Worm (Caenorhabditis elegans) whole organism, L1 larva: ENCODE measurements around the gene dro-1.

Source experiments
- C34B4.2 ChIP-seq: sonication (generic microtip); optimal IDR thresholded peaks from 2 replicates; lab custom pipeline; 2017; ENCODE audit warnings: mild to moderate bottlenecking, missing genetic modification characterization, missing compliant biosample characterization
- F16B12.6 ChIP-seq: fragments of 150-350 bp; optimal IDR thresholded peaks from 2 replicates; lab custom pipeline; 2014; ENCODE audit warnings: missing biosample characterization, missing genetic modification characterization
- blmp-1 ChIP-seq: fragments of 150-350 bp; optimal IDR thresholded peaks from 2 replicates; lab custom pipeline; 2014; ENCODE audit warnings: missing biosample characterization, missing genetic modification characterization
- ceh-63 ChIP-seq: fragments of 200-800 bp; sonication (Bioruptor generic); optimal IDR thresholded peaks from 2 replicates; lab custom pipeline; 2018; ENCODE audit warnings: mild to moderate bottlenecking, missing genetic modification characterization, missing compliant biosample characterization
- ceh-8 ChIP-seq: fragments of 200-800 bp; sonication (Bioruptor generic); optimal IDR thresholded peaks from 2 replicates; lab custom pipeline; 2018; ENCODE audit warnings: mild to moderate bottlenecking, missing genetic modification characterization, moderate library complexity, missing compliant biosample characterization
- ceh-82 ChIP-seq, 3 experiments: fragments of 150-350 bp in 1 of 3; sonication (generic microtip) in 2 of 3; optimal IDR thresholded peaks; 2 replicates each; lab custom pipeline; 2014 to 2017; ENCODE audit warnings: missing biosample characterization in 3 of 3, missing genetic modification characterization in 3 of 3
- ceh-88 ChIP-seq: fragments of 200-800 bp; sonication (Bioruptor generic); IDR thresholded peaks from 2 replicates; pipeline ENCODE4 v1.3.6; 2022; ENCODE audit warnings: missing genetic modification characterization, missing compliant biosample characterization
- dpl-1 ChIP-seq, 3 experiments: fragments of 150-350 bp in 2 of 3; sonication (generic microtip) in 1 of 3; optimal IDR thresholded peaks; 2 replicates each; lab custom pipeline; 2014 to 2017; ENCODE audit warnings: missing biosample characterization in 3 of 3, missing genetic modification characterization in 3 of 3, missing genetic modification reagents in 3 of 3
- dsc-1 ChIP-seq: sonication (generic microtip); optimal IDR thresholded peaks from 2 replicates; lab custom pipeline; 2016; ENCODE audit warnings: mild to moderate bottlenecking, missing genetic modification characterization, missing compliant biosample characterization
- efl-1 ChIP-seq, 4 experiments: fragments of 150-350 bp; optimal IDR thresholded peaks in 3 of 4; peaks in 1 of 4; 1 replicate in 1 of 4; 2 replicates in 3 of 4; lab custom pipeline; 2014; ENCODE audit warnings: missing biosample characterization in 2 of 4, missing genetic modification characterization in 2 of 4, missing genetic modification reagents in 2 of 4
- efl-3 ChIP-seq: fragments of 200-800 bp; sonication (Bioruptor generic); optimal IDR thresholded peaks from 2 replicates; lab custom pipeline; 2018; ENCODE audit warnings: mild to moderate bottlenecking, missing genetic modification characterization, missing compliant biosample characterization
- egl-13 ChIP-seq: sonication (generic microtip); optimal IDR thresholded peaks from 2 replicates; lab custom pipeline; 2016; ENCODE audit warnings: missing genotype, missing genetic modification reagents, missing genetic modification characterization, missing compliant biosample characterization
- egl-27 ChIP-seq, 2 experiments: fragments of 150-350 bp in 1 of 2; sonication (generic microtip); optimal IDR thresholded peaks; 3 replicates each; lab custom pipeline; 2017 to 2018; ENCODE audit warnings: missing biosample characterization in 2 of 2, missing genetic modification characterization in 2 of 2, missing genetic modification reagents in 2 of 2
- fkh-10 ChIP-seq: sonication (generic microtip); optimal IDR thresholded peaks from 2 replicates; lab custom pipeline; 2017; ENCODE audit warnings: missing biosample characterization, missing genetic modification reagents, missing genetic modification characterization
- fkh-8 ChIP-seq: sonication (generic microtip); optimal IDR thresholded peaks from 2 replicates; lab custom pipeline; 2016; ENCODE audit warnings: mild to moderate bottlenecking, missing genetic modification characterization, missing compliant biosample characterization
- fos-1 ChIP-seq: fragments of 150-350 bp; optimal IDR thresholded peaks from 2 replicates; lab custom pipeline; 2014; ENCODE audit warnings: missing biosample characterization, missing genetic modification characterization
- irx-1 ChIP-seq: sonication (generic microtip); optimal IDR thresholded peaks from 2 replicates; lab custom pipeline; 2016; ENCODE audit warnings: missing genetic modification characterization, missing compliant biosample characterization
- isw-1 ChIP-seq: fragments of 200-800 bp; sonication (Bioruptor generic); IDR thresholded peaks from 2 replicates; pipeline ENCODE4 v1.3.6; 2022; ENCODE audit warnings: missing genetic modification characterization, missing compliant biosample characterization
- lin-14 ChIP-seq: fragments of 200-800 bp; sonication (Bioruptor generic); optimal IDR thresholded peaks from 2 replicates; lab custom pipeline; 2018; ENCODE audit warnings: mild to moderate bottlenecking, missing genetic modification characterization, moderate library complexity, missing compliant biosample characterization
- lin-15B ChIP-seq: fragments of 150-350 bp; sonication (generic microtip); optimal IDR thresholded peaks from 3 replicates; lab custom pipeline; 2014; ENCODE audit warnings: missing biosample characterization, missing genetic modification characterization
- lin-35 ChIP-seq, 2 experiments: fragments of 150-350 bp; optimal IDR thresholded peaks; 2 replicates each; lab custom pipeline; 2014; ENCODE audit warnings: missing biosample characterization in 2 of 2, missing genetic modification characterization in 2 of 2, missing genetic modification reagents in 2 of 2
- lsy-2 ChIP-seq, 2 experiments: fragments of 150-350 bp; optimal IDR thresholded peaks; 2 replicates each; lab custom pipeline; 2014; ENCODE audit warnings: missing biosample characterization in 2 of 2, missing genetic modification characterization in 2 of 2
- mdl-1 ChIP-seq, 2 experiments: fragments of 150-350 bp; optimal IDR thresholded peaks; 2 replicates each; lab custom pipeline; 2014 to 2017; ENCODE audit warnings: missing biosample characterization in 2 of 2, missing genetic modification characterization in 2 of 2, inconsistent platforms in 1 of 2
- mep-1 ChIP-seq: fragments of 150-350 bp; optimal IDR thresholded peaks from 2 replicates; lab custom pipeline; 2014; ENCODE audit warnings: missing biosample characterization, missing genetic modification characterization
- nhr-19 ChIP-seq: fragments of 200-800 bp; sonication (Bioruptor generic); conservative IDR thresholded peaks from 2 replicates; pipeline ENCODE4 v1.3.6; 2022; ENCODE audit warnings: missing genetic modification characterization, missing compliant biosample characterization
- nhr-20 ChIP-seq: sonication (generic microtip); optimal IDR thresholded peaks from 2 replicates; lab custom pipeline; 2016; ENCODE audit warnings: mild to moderate bottlenecking, missing genetic modification characterization, missing compliant biosample characterization
- nhr-237 ChIP-seq: fragments of 150-350 bp; optimal IDR thresholded peaks from 2 replicates; lab custom pipeline; 2014; ENCODE audit warnings: missing biosample characterization, missing genetic modification characterization
- nhr-47 ChIP-seq: sonication (generic microtip); optimal IDR thresholded peaks from 2 replicates; lab custom pipeline; 2016; ENCODE audit warnings: mild to moderate bottlenecking, missing genetic modification characterization, moderate library complexity, missing compliant biosample characterization
- nhr-71 ChIP-seq: sonication (generic microtip); optimal IDR thresholded peaks from 2 replicates; lab custom pipeline; 2016; ENCODE audit warnings: mild to moderate bottlenecking, missing genetic modification characterization, moderate library complexity, missing compliant biosample characterization
- nhr-85 ChIP-seq: sonication (generic microtip); peaks from one replicate; lab custom pipeline; 2016; ENCODE audit warnings: missing genetic modification characterization, inconsistent platforms, missing compliant biosample characterization
- nhr-90 ChIP-seq: sonication (generic microtip); optimal IDR thresholded peaks from 2 replicates; lab custom pipeline; 2016; ENCODE audit warnings: mild to moderate bottlenecking, missing genetic modification characterization, missing compliant biosample characterization; ENCODE audit not compliant: poor library complexity
- rnt-1 ChIP-seq: sonication (generic microtip); optimal IDR thresholded peaks from 2 replicates; lab custom pipeline; 2016; ENCODE audit warnings: mild to moderate bottlenecking, missing genetic modification characterization, moderate library complexity, missing compliant biosample characterization
- skn-1 ChIP-seq: fragments of 150-350 bp; optimal IDR thresholded peaks from 2 replicates; lab custom pipeline; 2014; ENCODE audit warnings: missing biosample characterization, missing genetic modification characterization
- snpc-4 ChIP-seq: fragments of 150-350 bp; optimal IDR thresholded peaks from 2 replicates; lab custom pipeline; 2014; ENCODE audit warnings: missing biosample characterization, missing genetic modification characterization
- snu-23 ChIP-seq: sonication (generic microtip); optimal IDR thresholded peaks from 2 replicates; lab custom pipeline; 2016; ENCODE audit warnings: missing genetic modification characterization, missing compliant biosample characterization
- sox-4 ChIP-seq: sonication (generic microtip); optimal IDR thresholded peaks from 2 replicates; lab custom pipeline; 2016; ENCODE audit warnings: missing genetic modification characterization, missing compliant biosample characterization
- swsn-7 ChIP-seq: sonication (generic microtip); optimal IDR thresholded peaks from 2 replicates; lab custom pipeline; 2016; ENCODE audit warnings: missing genetic modification characterization, missing compliant biosample characterization
- tbx-2 ChIP-seq: sonication (generic microtip); optimal IDR thresholded peaks from 2 replicates; lab custom pipeline; 2016; ENCODE audit warnings: missing genetic modification characterization, missing compliant biosample characterization
- unc-130 ChIP-seq: fragments of 150-350 bp; optimal IDR thresholded peaks from 2 replicates; lab custom pipeline; 2017; ENCODE audit warnings: missing biosample characterization, missing genetic modification characterization, inconsistent platforms
- unc-86 ChIP-seq: sonication (generic microtip); optimal IDR thresholded peaks from 2 replicates; lab custom pipeline; 2016; ENCODE audit warnings: missing genetic modification characterization, missing compliant biosample characterization
- xbp-1 ChIP-seq: sonication (generic microtip); optimal IDR thresholded peaks from 2 replicates; lab custom pipeline; 2016; ENCODE audit warnings: missing genetic modification characterization, missing compliant biosample characterization
- ztf-11 ChIP-seq, 2 experiments: sonication (generic microtip); optimal IDR thresholded peaks; 2 replicates each; lab custom pipeline; 2016 to 2017; ENCODE audit warnings: missing genetic modification characterization in 2 of 2, missing biosample characterization in 1 of 2, missing compliant biosample characterization in 1 of 2
- ztf-4 ChIP-seq: fragments of 150-350 bp; optimal IDR thresholded peaks from 2 replicates; lab custom pipeline; 2014; ENCODE audit warnings: missing biosample characterization, missing genetic modification characterization

dro-1 gene

DNA sequence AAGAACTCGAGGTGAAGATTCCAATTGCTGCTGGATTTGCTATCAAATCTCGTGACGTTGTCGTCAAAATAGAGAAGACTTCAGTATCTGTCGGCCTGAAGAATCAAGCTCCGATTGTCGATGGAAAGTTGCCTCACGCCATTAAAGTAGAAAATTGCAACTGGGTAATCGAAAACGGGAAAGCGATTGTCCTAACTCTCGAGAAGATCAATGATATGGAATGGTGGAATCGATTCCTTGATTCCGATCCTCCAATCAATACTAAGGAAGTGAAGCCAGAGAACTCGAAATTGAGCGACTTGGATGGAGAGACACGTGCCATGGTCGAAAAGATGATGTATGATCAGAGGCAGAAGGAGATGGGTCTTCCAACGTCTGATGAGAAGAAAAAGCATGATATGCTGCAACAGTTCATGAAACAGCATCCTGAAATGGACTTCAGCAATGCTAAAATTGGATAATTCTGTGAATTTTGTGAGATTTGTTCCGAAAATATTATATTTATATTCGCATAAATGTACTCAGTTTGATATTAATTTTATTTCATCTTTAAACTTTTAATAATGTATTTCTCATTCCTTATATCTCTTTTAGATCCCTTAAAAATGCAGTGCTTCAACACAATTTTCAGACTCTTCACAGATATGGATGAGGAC, at the start of gene dro-1:
Gene dro-1, plus strand, starts transcription at position 606 of the 656 bp plus-strand sequence.
- TF ChIP-seq C34B4.2 (no peak), fkh-10 (GFP tag; lab: Kevin White, UChicago) (no peak), egl-27 (tag; optimal IDR thresholded peaks at IDR 0.05; lab: Kevin White, UChicago) (no peak), lin-35 (GFP tag; optimal IDR thresholded peaks at IDR 0.05; lab: Kevin White, UChicago) (no peak), ceh-88 (GFP tag; lab: Robert Waterston, UW) (no peak), mep-1 (no peak), ceh-63 (no peak), unc-86 (tag; lab: Kevin White, UChicago) (no peak), unc-130 (tag; lab: Kevin White, UChicago) (no peak), dpl-1 (GFP tag; optimal IDR thresholded peaks at IDR 0.05; lab: Kevin White, UChicago) (no peak), ceh-8 (GFP tag; lab: Kevin White, UChicago) (no peak)

DNA sequence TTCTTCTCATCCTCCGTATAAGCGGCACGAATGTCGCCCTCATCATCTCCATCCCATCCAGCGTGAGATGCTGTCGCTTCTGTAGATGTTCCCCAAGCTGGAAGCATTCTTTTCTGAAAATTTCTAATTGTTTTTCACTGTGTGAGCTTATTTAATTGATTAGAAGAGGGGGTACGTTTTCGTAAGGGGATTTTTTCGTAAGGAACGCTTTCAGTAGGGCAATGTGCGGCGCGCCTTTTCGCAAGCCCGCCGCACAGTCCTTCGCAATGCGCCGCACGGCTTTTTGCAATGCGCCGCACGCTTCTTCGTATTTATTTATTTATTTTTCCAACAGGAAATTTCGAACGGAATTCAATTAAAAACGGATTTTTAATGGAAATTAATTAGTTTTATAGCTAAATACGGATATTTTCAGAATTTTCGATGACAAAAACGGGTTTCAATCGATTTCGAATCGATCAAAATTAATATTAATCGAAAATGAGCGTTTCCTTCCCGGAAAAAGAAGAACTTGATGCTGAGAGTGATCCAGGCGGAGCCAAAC, 49.4 kb upstream of the dro-1 start, which contains the start of gene set-25:
Gene set-25, minus strand, starts transcription at position 120 of the 544 bp plus-strand sequence.
- 0 out of 2 replicates have a peak, but pooled peaks have one; percentile 34 for TF ChIP-seq ceh-88 (GFP tag; lab: Robert Waterston, UW)
- TF ChIP-seq nhr-85: peak; percentile 38
- peak in 1 of 2 experiments; percentile 23 for TF ChIP-seq lsy-2 (tag; optimal IDR thresholded peaks at IDR 0.05; lab: Kevin White, UChicago)
- peak; percentile 44 for TF ChIP-seq nhr-71
- TF ChIP-seq lin-14 (GFP tag; lab: Kevin White, UChicago): peak; percentile 26
- TF ChIP-seq dpl-1 (GFP tag; optimal IDR thresholded peaks at IDR 0.05; lab: Kevin White, UChicago): peak in 1 of 3 experiments; percentile 31
- peak; percentile 4 for TF ChIP-seq dsc-1
- peak in 1 of 2 experiments; percentile 23 for TF ChIP-seq efl-1 (optimal IDR thresholded peaks at IDR 0.05; lab: Kevin White, UChicago)
- TF ChIP-seq efl-1 (GFP tag; optimal IDR thresholded peaks at IDR 0.05 in 1 of 2; lab: Kevin White, UChicago): peak in 1 of 2 experiments; percentile 63
- peak; percentile 9 for TF ChIP-seq snu-23
- peak; percentile 36 for TF ChIP-seq nhr-19 (GFP tag; lab: Robert Waterston, UW)
- TF ChIP-seq nhr-47 (tag; lab: Kevin White, UChicago): peak; percentile 14

DNA sequence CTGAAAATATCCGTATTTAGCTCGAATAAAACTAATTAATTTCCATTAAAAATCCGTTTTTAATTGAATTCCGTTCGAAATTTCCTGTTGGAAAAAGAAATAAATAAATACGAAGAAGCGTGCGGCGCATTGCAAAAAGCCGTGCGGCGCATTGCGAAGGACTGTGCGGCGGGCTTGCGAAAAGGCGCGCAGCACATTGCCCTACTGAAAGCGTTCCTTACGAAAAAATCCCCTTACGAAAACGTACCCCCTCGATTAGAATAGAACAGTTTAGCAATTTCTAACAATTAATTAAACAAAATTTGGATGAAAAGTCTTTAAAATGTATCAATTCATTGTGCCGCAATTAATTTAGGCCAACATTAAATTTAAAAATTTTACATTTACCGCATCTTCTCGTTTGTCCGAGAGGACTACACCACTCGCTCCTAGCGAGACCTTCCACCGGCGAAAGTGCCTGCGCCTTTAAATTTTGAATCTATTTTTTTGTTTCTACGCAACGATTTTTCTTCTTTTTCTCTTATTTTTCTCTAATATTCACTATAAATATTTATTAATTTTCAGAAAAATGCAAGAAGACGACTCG, 46.1 kb upstream of the dro-1 start, which contains the start of gene npp-18:
Gene npp-18, plus strand, starts transcription at position 565 of the 586 bp plus-strand sequence.
- peak; percentile 77 to 89 (median 85) for TF ChIP-seq dpl-1 (GFP tag; optimal IDR thresholded peaks at IDR 0.05; lab: Kevin White, UChicago)
- peak; percentile 70 for TF ChIP-seq dsc-1
- TF ChIP-seq F16B12.6: peak; percentile 22
- peak; percentile 52 for TF ChIP-seq skn-1 (tag; lab: Kevin White, UChicago)
- TF ChIP-seq swsn-7: peak; percentile 72
- peak; percentile 84 for TF ChIP-seq nhr-47 (tag; lab: Kevin White, UChicago)
- TF ChIP-seq ztf-11 (tag; optimal IDR thresholded peaks at IDR 0.05; lab: Kevin White, UChicago): peak in 1 of 2 experiments; percentile 34
- TF ChIP-seq tbx-2 (tag; lab: Kevin White, UChicago): peak; percentile 69
- TF ChIP-seq lin-35 (GFP tag; optimal IDR thresholded peaks at IDR 0.05; lab: Kevin White, UChicago): peak; percentile 86 to 89
- peak; percentile 52 to 78 (median 67) for TF ChIP-seq ceh-82 (tag; optimal IDR thresholded peaks at IDR 0.05; lab: Kevin White, UChicago)
- TF ChIP-seq sox-4: peak; percentile 53
- TF ChIP-seq ztf-4 (tag; lab: Kevin White, UChicago): peak; percentile 26
- TF ChIP-seq egl-13: peak; percentile 51
- TF ChIP-seq unc-86 (tag; lab: Kevin White, UChicago): peak; percentile 63
- peak; percentile 81 for TF ChIP-seq nhr-71
- peak; percentile 82 for TF ChIP-seq snu-23
- TF ChIP-seq blmp-1 (tag; lab: Kevin White, UChicago): peak; percentile 33
- peak; percentile 5 for TF ChIP-seq efl-3 (GFP tag; lab: Kevin White, UChicago)
- TF ChIP-seq mep-1: peak; percentile 72
- peak; percentile 73 for TF ChIP-seq xbp-1 (tag; lab: Kevin White, UChicago)
- peak; percentile 38 for TF ChIP-seq snpc-4 (tag; lab: Kevin White, UChicago)
- peak; percentile 28 for TF ChIP-seq nhr-237 (tag; lab: Kevin White, UChicago)
- TF ChIP-seq isw-1: peak; percentile 76
- peak in 1 of 2 experiments; percentile 28 for TF ChIP-seq mdl-1 (tag; optimal IDR thresholded peaks at IDR 0.05; lab: Kevin White, UChicago)
- peak; percentile 72 for TF ChIP-seq irx-1 (tag; lab: Kevin White, UChicago)
- TF ChIP-seq ceh-88 (GFP tag; lab: Robert Waterston, UW): peak; percentile 81
- peak; percentile 65 for TF ChIP-seq nhr-90 (tag; lab: Kevin White, UChicago)
- peak; percentile 80 for TF ChIP-seq lin-15B (tag; lab: Kevin White, UChicago)
- peak; percentile 91 for TF ChIP-seq nhr-85
- TF ChIP-seq fkh-8 (tag; lab: Kevin White, UChicago): peak; percentile 53
- TF ChIP-seq rnt-1 (tag; lab: Kevin White, UChicago): peak; percentile 77
- peak; percentile 23 for TF ChIP-seq fos-1 (tag; lab: Kevin White, UChicago)
- peak; percentile 68 for TF ChIP-seq nhr-20 (tag; lab: Kevin White, UChicago)
- TF ChIP-seq nhr-19 (GFP tag; lab: Robert Waterston, UW): peak; percentile 84
- peak; percentile 70 for TF ChIP-seq unc-130 (tag; lab: Kevin White, UChicago)
